Fruit fly (Drosophila melanogaster) whole organism, embryonic: ENCODE data around the gene CG32075.

Source experiments
- Blimp-1 ChIP-seq: fragments of 200-800 bp; sonication (Bioruptor generic); optimal IDR thresholded peaks from 3 replicates; lab custom pipeline; 2018; ENCODE audit warnings: missing biosample characterization, missing genetic modification characterization, mild to moderate bottlenecking, moderate library complexity, missing genetic modification reagents
- BtbVII ChIP-seq: fragments of 200-800 bp; sonication (Bioruptor generic); optimal IDR thresholded peaks from 3 replicates; lab custom pipeline; 2017; ENCODE audit warnings: missing biosample characterization, mild to moderate bottlenecking, missing genetic modification characterization
- CG10274 ChIP-seq: fragments of 200-800 bp; sonication (Bioruptor generic); optimal IDR thresholded peaks from 3 replicates; lab custom pipeline; 2017; ENCODE audit warnings: missing biosample characterization, mild to moderate bottlenecking, missing genetic modification characterization
- CG10654 ChIP-seq: fragments of 200-800 bp; sonication (Bioruptor generic); optimal IDR thresholded peaks from 2 replicates; lab custom pipeline; 2016; ENCODE audit warnings: missing biosample characterization, missing genetic modification characterization
- CG11504 ChIP-seq: fragments of 200-800 bp; sonication (Bioruptor generic); optimal IDR thresholded peaks from 3 replicates; lab custom pipeline; 2019; ENCODE audit warnings: missing biosample characterization, mild to moderate bottlenecking, missing genetic modification characterization, moderate library complexity
- CG12299 ChIP-seq: fragments of 200-800 bp; sonication (Bioruptor generic); optimal IDR thresholded peaks from 2 replicates; lab custom pipeline; 2018; ENCODE audit warnings: missing biosample characterization, mild to moderate bottlenecking, missing genetic modification characterization
- CG1233 ChIP-seq: fragments of 200-800 bp; sonication (Bioruptor generic); optimal IDR thresholded peaks from 4 replicates; lab custom pipeline; 2018; ENCODE audit warnings: missing biosample characterization, mild to moderate bottlenecking, missing genetic modification characterization
- CG15073 ChIP-seq: fragments of 200-800 bp; sonication (Bioruptor generic); optimal IDR thresholded peaks from 2 replicates; lab custom pipeline; 2016; ENCODE audit warnings: missing biosample characterization, missing genetic modification characterization
- CG16815 ChIP-seq: fragments of 200-800 bp; sonication (Bioruptor generic); optimal IDR thresholded peaks from 3 replicates; lab custom pipeline; 2017; ENCODE audit warnings: missing biosample characterization, mild to moderate bottlenecking, missing genetic modification characterization
- CG17328 ChIP-seq: fragments of 200-800 bp; sonication (Bioruptor generic); IDR thresholded peaks from 2 replicates; pipeline ENCODE4 v1.3.6; 2022; ENCODE audit warnings: missing biosample characterization, missing genetic modification characterization
- CG17568 ChIP-seq: fragments of 200-800 bp; sonication (Bioruptor generic); optimal IDR thresholded peaks from 2 replicates; lab custom pipeline; 2018; ENCODE audit warnings: missing biosample characterization, mild to moderate bottlenecking, missing genetic modification characterization, moderate library complexity
- CG17912 ChIP-seq: fragments of 200-800 bp; sonication (Bioruptor generic); optimal IDR thresholded peaks from 2 replicates; lab custom pipeline; 2018; ENCODE audit warnings: missing biosample characterization, mild to moderate bottlenecking, missing genetic modification characterization
- CG18011 ChIP-seq: fragments of 200-800 bp; sonication (Bioruptor generic); optimal IDR thresholded peaks from 2 replicates; lab custom pipeline; 2017; ENCODE audit warnings: missing biosample characterization, missing genetic modification characterization, mild to moderate bottlenecking, moderate library complexity, missing genotype
- CG4424 ChIP-seq: fragments of 200-800 bp; sonication (Bioruptor generic); optimal IDR thresholded peaks from 3 replicates; lab custom pipeline; 2016; ENCODE audit warnings: missing biosample characterization, missing genetic modification characterization
- CG6272 ChIP-seq: fragments of 200-800 bp; sonication (Bioruptor generic); IDR thresholded peaks from 2 replicates; pipeline ENCODE4 v1.3.6; 2022; ENCODE audit warnings: missing biosample characterization, missing genetic modification characterization
- CG6765 ChIP-seq: fragments of 200-800 bp; sonication (Bioruptor generic); optimal IDR thresholded peaks from 3 replicates; lab custom pipeline; 2017; ENCODE audit warnings: missing biosample characterization, mild to moderate bottlenecking, missing genetic modification characterization
- CG8359 ChIP-seq: fragments of 200-800 bp; sonication (Bioruptor generic); optimal IDR thresholded peaks from 2 replicates; lab custom pipeline; 2017; ENCODE audit warnings: missing biosample characterization, mild to moderate bottlenecking, missing genetic modification characterization, borderline replicate concordance
- CG9609 ChIP-seq: fragments of 200-800 bp; sonication (Bioruptor generic); optimal IDR thresholded peaks from 3 replicates; lab custom pipeline; 2016; ENCODE audit warnings: missing biosample characterization, missing genetic modification characterization
- Dref ChIP-seq: fragments of 200-800 bp; sonication (Bioruptor generic); IDR thresholded peaks from 2 replicates; pipeline ENCODE4 v1.3.6; 2022; ENCODE audit warnings: missing biosample characterization, missing genetic modification characterization
- HLH3B ChIP-seq: fragments of 200-800 bp; sonication (Bioruptor generic); IDR thresholded peaks from 2 replicates; pipeline ENCODE4 v1.3.6; 2022; ENCODE audit warnings: missing biosample characterization, missing genetic modification characterization
- Jarid2 ChIP-seq: fragments of 200-800 bp; sonication (Bioruptor generic); optimal IDR thresholded peaks from 3 replicates; lab custom pipeline; 2017; ENCODE audit warnings: mild to moderate bottlenecking, missing biosample characterization, missing genetic modification reagents, missing genetic modification characterization
- Rfx ChIP-seq: fragments of 200-800 bp; sonication (Bioruptor generic); IDR thresholded peaks from 2 replicates; pipeline ENCODE4 v1.3.6; 2022; ENCODE audit warnings: missing biosample characterization, missing genetic modification characterization
- Rx ChIP-seq: fragments of 200-800 bp; sonication (Bioruptor generic); IDR thresholded peaks from 2 replicates; pipeline ENCODE4 v1.3.6; 2022; ENCODE audit warnings: missing biosample characterization, missing genetic modification characterization
- Sox102F ChIP-seq: fragments of 200-800 bp; sonication (Bioruptor generic); optimal IDR thresholded peaks from 2 replicates; lab custom pipeline; 2018; ENCODE audit warnings: missing biosample characterization, mild to moderate bottlenecking, missing genetic modification characterization, moderate library complexity
- Trl ChIP-seq, 3 experiments: fragments of >200 bp in 2 of 3; fragments of 200-800 bp in 1 of 3; sonication (Bioruptor generic) in 1 of 3; optimal IDR thresholded peaks; 2 replicates in 1 of 3; 3 replicates in 2 of 3; lab custom pipeline; 2016 to 2017; ENCODE audit warnings: missing biosample characterization in 1 of 3, missing genetic modification characterization in 1 of 3
- ac ChIP-seq: fragments of 200-800 bp; sonication (Bioruptor generic); optimal IDR thresholded peaks from 3 replicates; lab custom pipeline; 2017; ENCODE audit warnings: missing biosample characterization, mild to moderate bottlenecking, missing genetic modification characterization
- bab2 ChIP-seq: fragments of 200-800 bp; sonication (Bioruptor generic); optimal IDR thresholded peaks from 2 replicates; lab custom pipeline; 2016; ENCODE audit warnings: missing biosample characterization, missing genetic modification characterization
- br ChIP-seq: fragments of >200 bp; optimal IDR thresholded peaks from 2 replicates; lab custom pipeline; 2017
- bsh ChIP-seq, 2 experiments: fragments of 200-800 bp; sonication (Bioruptor generic); optimal IDR thresholded peaks; 2 replicates each; lab custom pipeline; 2017 to 2018; ENCODE audit warnings: mild to moderate bottlenecking in 2 of 2, missing biosample characterization in 2 of 2, missing genetic modification characterization in 2 of 2, moderate library complexity in 1 of 2
- cato ChIP-seq: fragments of 200-800 bp; sonication (Bioruptor generic); optimal IDR thresholded peaks from 2 replicates; lab custom pipeline; 2016; ENCODE audit warnings: missing biosample characterization, missing genetic modification characterization, borderline replicate concordance
- corto ChIP-seq: fragments of 200-800 bp; sonication (Bioruptor generic); optimal IDR thresholded peaks from 2 replicates; lab custom pipeline; 2016; ENCODE audit warnings: missing biosample characterization, mild to moderate bottlenecking, missing genetic modification characterization, moderate library complexity
- crc ChIP-seq: fragments of 200-800 bp; sonication (Bioruptor generic); optimal IDR thresholded peaks from 2 replicates; lab custom pipeline; 2016; ENCODE audit warnings: missing biosample characterization, missing genetic modification characterization
- dan ChIP-seq: fragments of 200-800 bp; sonication (Bioruptor generic); IDR thresholded peaks from 2 replicates; pipeline ENCODE4 v1.3.6; 2022; ENCODE audit warnings: missing biosample characterization, missing genetic modification characterization
- dm ChIP-seq: fragments of 200-800 bp; sonication (Bioruptor generic); optimal IDR thresholded peaks from 3 replicates; lab custom pipeline; 2016; ENCODE audit warnings: missing biosample characterization, missing genetic modification characterization
- dpn ChIP-seq, 2 experiments: fragments of 200-800 bp; sonication (Bioruptor generic); optimal IDR thresholded peaks; 3 replicates each; lab custom pipeline; 2016; ENCODE audit warnings: missing biosample characterization in 2 of 2, missing genetic modification characterization in 2 of 2
- fd96Cb ChIP-seq: fragments of 200-800 bp; sonication (Bioruptor generic); optimal IDR thresholded peaks from 2 replicates; lab custom pipeline; 2018; ENCODE audit warnings: missing biosample characterization, mild to moderate bottlenecking, missing genetic modification characterization, moderate library complexity
- fru ChIP-seq: fragments of >200 bp; optimal IDR thresholded peaks from 2 replicates; lab custom pipeline; 2017
- grn ChIP-seq: fragments of 200-800 bp; sonication (Bioruptor generic); optimal IDR thresholded peaks from 3 replicates; lab custom pipeline; 2017; ENCODE audit warnings: missing biosample characterization, missing genetic modification characterization
- gsb-n ChIP-seq: fragments of 200-800 bp; sonication (Bioruptor generic); optimal IDR thresholded peaks from 3 replicates; lab custom pipeline; 2018; ENCODE audit warnings: missing biosample characterization, mild to moderate bottlenecking, missing genetic modification characterization
- h ChIP-seq: fragments of >200 bp; optimal IDR thresholded peaks from 2 replicates; lab custom pipeline; 2017
- hkb ChIP-seq, 2 experiments: fragments of 200-800 bp in 1 of 2; fragments of >200 bp in 1 of 2; sonication (Bioruptor generic) in 1 of 2; IDR thresholded peaks in 1 of 2; optimal IDR thresholded peaks in 1 of 2; 2 replicates each; pipeline versions ENCODE4 v1.3.6 to Lab custom; 2017 to 2022; ENCODE audit warnings: missing biosample characterization in 1 of 2, missing genetic modification characterization in 1 of 2
- jing ChIP-seq: fragments of 200-800 bp; sonication (Bioruptor generic); optimal IDR thresholded peaks from 2 replicates; lab custom pipeline; 2018; ENCODE audit warnings: missing biosample characterization, mild to moderate bottlenecking, missing genetic modification characterization
- kay ChIP-seq: fragments of 200-800 bp; sonication (Bioruptor generic); optimal IDR thresholded peaks from 2 replicates; lab custom pipeline; 2016; ENCODE audit warnings: missing biosample characterization, missing genetic modification characterization
- kni ChIP-seq: fragments of 200-800 bp; sonication (Bioruptor generic); optimal IDR thresholded peaks from 3 replicates; lab custom pipeline; 2017; ENCODE audit warnings: mild to moderate bottlenecking, missing biosample characterization, missing genetic modification reagents, missing genetic modification characterization
- pros ChIP-seq: fragments of 200-800 bp; sonication (Bioruptor generic); optimal IDR thresholded peaks from 3 replicates; lab custom pipeline; 2019; ENCODE audit warnings: missing biosample characterization, mild to moderate bottlenecking, missing genetic modification characterization, moderate library complexity
- seq ChIP-seq: fragments of 200-800 bp; sonication (Bioruptor generic); IDR thresholded peaks from 2 replicates; pipeline ENCODE4 v1.3.6; 2022; ENCODE audit warnings: missing biosample characterization, missing genetic modification characterization
- ssp ChIP-seq: fragments of 200-800 bp; sonication (Bioruptor generic); IDR thresholded peaks from 2 replicates; pipeline ENCODE4 v1.3.6; 2022; ENCODE audit warnings: missing biosample characterization, missing genetic modification characterization
- usp ChIP-seq: fragments of >200 bp; optimal IDR thresholded peaks from 2 replicates; lab custom pipeline; 2017; ENCODE audit warnings: missing biosample characterization, missing genetic modification characterization
- wek ChIP-seq: fragments of 200-800 bp; sonication (Bioruptor generic); optimal IDR thresholded peaks from 3 replicates; lab custom pipeline; 2018; ENCODE audit warnings: missing biosample characterization, mild to moderate bottlenecking, missing genetic modification characterization, moderate library complexity

The CG32075 gene

dm6 chr3L:11097982-11098663 lies 33.4 kb upstream of the CG32075 start, which contains the start of the genes Irbp18 and APP-BP1 (continued):
- TF ChIP-seq CG9609 (peak; percentile 94), jing (GFP tag; lab: Kevin White, UChicago) (peak; percentile 92), Blimp-1 (GFP tag; lab: Kevin White, UChicago) (peak; percentile 90), pros (GFP tag; lab: Kevin White, UChicago) (no peak), cato (GFP tag; lab: Kevin White, UChicago) (peak; percentile 91), CG17328 (GFP tag; lab: Robert Waterston, UW) (peak; percentile 81), CG16815 (peak; percentile 93), Rfx (peak; percentile 90), ac (GFP tag; lab: Kevin White, UChicago) (peak; percentile 67), crc (GFP tag; lab: Kevin White, UChicago) (peak; percentile 91), BtbVII (GFP tag; lab: Kevin White, UChicago) (peak; percentile 91), CG15073 (GFP tag; lab: Kevin White, UChicago) (peak; percentile 45), Rx (peak; percentile 83), CG6272 (GFP tag; lab: Robert Waterston, UW) (peak; percentile 92), Dref (GFP tag; lab: Robert Waterston, UW) (no peak), seq (GFP tag; lab: Robert Waterston, UW) (peak; percentile 87), CG12299 (peak; percentile 85), CG4424 (GFP tag; lab: Kevin White, UChicago) (peak; percentile 96), wek (peak; percentile 70), CG6765 (peak; percentile 88), kay (GFP tag; lab: Kevin White, UChicago) (peak; percentile 93), CG17912 (GFP tag; lab: Kevin White, UChicago) (peak; percentile 47), grn (peak; percentile 66), CG10274 (GFP tag; lab: Kevin White, UChicago) (peak; percentile 78), dpn (GFP tag; optimal IDR thresholded peaks at IDR 0.05; lab: Kevin White, UChicago) (peak; percentile 93 to 95), hkb (optimal IDR thresholded peaks at IDR 0.05; lab: Kevin White, UChicago) (peak; percentile 50), hkb (GFP tag; IDR thresholded peaks at IDR 0.05; lab: Robert Waterston, UW) (peak; percentile 88), h (lab: Kevin White, UChicago) (no peak), CG11504 (tag; lab: Kevin White, UChicago) (peak; percentile 92), usp (GFP tag; lab: Kevin White, UChicago) (no peak), gsb-n (tag; lab: Kevin White, UChicago) (peak; percentile 89), corto (GFP tag; lab: Kevin White, UChicago) (peak; percentile 76), Sox102F (GFP tag; lab: Kevin White, UChicago) (peak; percentile 93), br (lab: Kevin White, UChicago) (no peak), CG8359 (GFP tag; lab: Kevin White, UChicago) (peak; percentile 74), CG1233 (peak; percentile 94), dm (GFP tag; lab: Kevin White, UChicago) (peak; percentile 86), CG18011 (peak; percentile 88), Trl (optimal IDR thresholded peaks at IDR 0.05; lab: Kevin White, UChicago) (no peak), Trl (GFP tag; optimal IDR thresholded peaks at IDR 0.05; lab: Kevin White, UChicago) (peak; percentile 92), ssp (GFP tag; lab: Robert Waterston, UW) (peak; percentile 66), HLH3B (GFP tag; lab: Robert Waterston, UW) (peak; percentile 75), Jarid2 (GFP tag; lab: Kevin White, UChicago) (peak; percentile 76), bab2 (peak; percentile 93), CG10654 (GFP tag; lab: Kevin White, UChicago) (peak; percentile 93), CG17568 (GFP tag; lab: Kevin White, UChicago) (peak; percentile 87), bsh (GFP tag; optimal IDR thresholded peaks at IDR 0.05; lab: Kevin White, UChicago) (peak; percentile 84 to 92), fru (no peak), dan (GFP tag; lab: Robert Waterston, UW) (no peak), kni (GFP tag; lab: Kevin White, UChicago) (peak; percentile 78), fd96Cb (tag; lab: Kevin White, UChicago) (peak; percentile 89)
